Worm (Caenorhabditis elegans): ENCODE data around the gene srh-250.
A peak's percentile ranks its signal among the peaks of the same experiment; 100 is the strongest.

Gene srh-250

ce11 chrII:3878330-3878729, at the start of gene srh-250:
Gene srh-250 (plus strand): TSS chrII:3878630.
- TF ChIP-seq ceh-39 (tag; optimal IDR thresholded peaks at IDR 0.05) (no peak), nhr-12 (tag; optimal IDR thresholded peaks at IDR 0.05) (no peak), lsy-2 (tag; optimal IDR thresholded peaks at IDR 0.05) (no peak), pha-4 (tag; optimal IDR thresholded peaks at IDR 0.05) (no peak), unc-62 (GFP tag; optimal IDR thresholded peaks at IDR 0.05) (no peak), M03D4.4 (tag; optimal IDR thresholded peaks at IDR 0.05) (no peak), flh-1 (GFP tag; optimal IDR thresholded peaks at IDR 0.05) (no peak)

- TF ChIP-seq zip-8 (tag; optimal IDR thresholded peaks at IDR 0.05) (no peak), unc-62 (GFP tag; optimal IDR thresholded peaks at IDR 0.05) (no peak), ceh-39 (tag; optimal IDR thresholded peaks at IDR 0.05) (no peak), mep-1 (tag; optimal IDR thresholded peaks at IDR 0.05) (no peak), elt-3 (tag; optimal IDR thresholded peaks at IDR 0.05) (no peak), sptf-1 (tag; optimal IDR thresholded peaks at IDR 0.05) (no peak), ces-1 (GFP tag; optimal IDR thresholded peaks at IDR 0.05) (no peak), nhr-2 (tag; optimal IDR thresholded peaks at IDR 0.05) (no peak), nhr-12 (tag; optimal IDR thresholded peaks at IDR 0.05) (no peak), ztf-11 (tag; optimal IDR thresholded peaks at IDR 0.05) (no peak), unc-39 (tag; optimal IDR thresholded peaks at IDR 0.05) (no peak), M03D4.4 (tag; optimal IDR thresholded peaks at IDR 0.05) (no peak), mls-2 (tag; optimal IDR thresholded peaks at IDR 0.05) (no peak), flh-1 (GFP tag; optimal IDR thresholded peaks at IDR 0.05) (no peak), nhr-237 (tag; optimal IDR thresholded peaks at IDR 0.05) (no peak), snpc-4 (tag; optimal IDR thresholded peaks at IDR 0.05) (no peak), sem-2 (GFP tag; optimal IDR thresholded peaks at IDR 0.05) (no peak), pha-4 (tag; optimal IDR thresholded peaks at IDR 0.05) (no peak), ceh-83 (GFP tag; optimal IDR thresholded peaks at IDR 0.05) (no peak)
These were observed 48.8 kb upstream of the srh-250 start for ce11 chrII:3829623-3830022.

ce11 chrII:3832383-3832782, 46.0 kb upstream of the srh-250 start, which contains the start of gene F54D10.9:
Gene F54D10.9 (minus strand): TSS chrII:3832483.
- TF ChIP-seq ham-2 (GFP tag; optimal IDR thresholded peaks at IDR 0.05), result no peak
- TF ChIP-seq sptf-1 (tag; optimal IDR thresholded peaks at IDR 0.05), result no peak

- TF ChIP-seq drap-1 (GFP tag; optimal IDR thresholded peaks at IDR 0.05), result no peak
These were observed 42.5 kb upstream of the srh-250 start, which contains the start of gene oac-4 for ce11 chrII:3835915-3836314. Gene oac-4 (minus strand): TSS chrII:3836015.

ce11 chrII:3839562-3839961, 38.9 kb upstream of the srh-250 start, which contains the start of gene C17A2.4:
Gene C17A2.4 (plus strand): TSS chrII:3839862.
- TF ChIP-seq blmp-1 (tag; optimal IDR thresholded peaks at IDR 0.05) (no peak), pha-4 (tag; optimal IDR thresholded peaks at IDR 0.05) (no peak), nhr-76 (tag; optimal IDR thresholded peaks at IDR 0.05) (no peak), unc-62 (GFP tag; optimal IDR thresholded peaks at IDR 0.05) (no peak), hlh-1 (tag; optimal IDR thresholded peaks at IDR 0.05) (no peak), mep-1 (tag; optimal IDR thresholded peaks at IDR 0.05) (no peak), elt-3 (tag; optimal IDR thresholded peaks at IDR 0.05) (no peak), ham-2 (GFP tag; optimal IDR thresholded peaks at IDR 0.05) (no peak), zip-8 (tag; optimal IDR thresholded peaks at IDR 0.05) (no peak), nhr-12 (tag; optimal IDR thresholded peaks at IDR 0.05) (no peak), nhr-28 (tag; optimal IDR thresholded peaks at IDR 0.05) (no peak), nhr-237 (tag; optimal IDR thresholded peaks at IDR 0.05) (no peak), drap-1 (GFP tag; optimal IDR thresholded peaks at IDR 0.05) (no peak), snpc-4 (tag; optimal IDR thresholded peaks at IDR 0.05) (no peak)

ce11 chrII:3843305-3843704, 35.1 kb upstream of the srh-250 start, which contains the start of the genes C17A2.7 and C17A2.3:
Gene C17A2.7 (minus strand): TSS chrII:3843405.
Gene C17A2.3 (plus strand): TSS chrII:3843609.
- TF ChIP-seq elt-1 (tag; optimal IDR thresholded peaks at IDR 0.05; ENCODE audit: borderline replicate concordance, insufficient read depth), result peak; percentile 36
- TF ChIP-seq unc-120 (tag; optimal IDR thresholded peaks at IDR 0.05; ENCODE audit: poor library complexity, severe bottlenecking), result no peak

ce11 chrII:3846028-3846427, 32.4 kb upstream of the srh-250 start, which contains the start of gene C17A2.2:
Gene C17A2.2 (plus strand): TSS chrII:3846328.
- TF ChIP-seq unc-39 (tag; optimal IDR thresholded peaks at IDR 0.05), result no peak
- no peak for TF ChIP-seq mep-1 (tag; optimal IDR thresholded peaks at IDR 0.05)
- TF ChIP-seq hlh-1 (tag; optimal IDR thresholded peaks at IDR 0.05), result no peak
- TF ChIP-seq nhr-12 (tag; optimal IDR thresholded peaks at IDR 0.05), result no peak
- TF ChIP-seq unc-120 (tag; optimal IDR thresholded peaks at IDR 0.05; ENCODE audit: poor library complexity, severe bottlenecking), result no peak
- no peak for TF ChIP-seq ceh-83 (GFP tag; optimal IDR thresholded peaks at IDR 0.05)
- no peak for TF ChIP-seq ztf-11 (tag; optimal IDR thresholded peaks at IDR 0.05)
- no peak for TF ChIP-seq ceh-39 (tag; optimal IDR thresholded peaks at IDR 0.05)
- no peak for TF ChIP-seq zip-8 (tag; optimal IDR thresholded peaks at IDR 0.05)

Measured in whole organism, mixed stage, embryonic.